Fruit fly (Drosophila melanogaster) whole organism, pupa: ENCODE data around the gene Tsp.

ENCODE experiments used
- CG13204 ChIP-seq: fragments of 200-800 bp; sonication (Bioruptor generic); optimal IDR thresholded peaks from 2 replicates; lab custom pipeline; 2018; ENCODE audit warnings: missing biosample characterization, mild to moderate bottlenecking, missing genetic modification characterization, moderate library complexity
- CG32121 ChIP-seq: fragments of 200-800 bp; sonication (Bioruptor generic); IDR thresholded peaks from 2 replicates; pipeline ENCODE4 v1.3.6; 2022; ENCODE audit warnings: missing biosample characterization, missing genetic modification characterization
- Ets98B ChIP-seq: fragments of 200-800 bp; sonication (Bioruptor generic); IDR thresholded peaks from 2 replicates; pipeline ENCODE4 v1.3.6; 2022; ENCODE audit warnings: missing biosample characterization, missing genetic modification characterization
- Pif1B ChIP-seq: fragments of 200-800 bp; sonication (Bioruptor generic); optimal IDR thresholded peaks from 3 replicates; lab custom pipeline; 2016; ENCODE audit warnings: missing biosample characterization, missing genetic modification characterization
- rn ChIP-seq: fragments of 200-800 bp; sonication (Bioruptor generic); IDR thresholded peaks from 2 replicates; pipeline ENCODE4 v1.3.6; 2022; ENCODE audit warnings: missing biosample characterization, missing genetic modification characterization

- TF ChIP-seq CG13204 (GFP tag; lab: Kevin White, UChicago) (peak; percentile 16), Pif1B (GFP tag; lab: Kevin White, UChicago) (peak; percentile 39), CG32121 (GFP tag; lab: Robert Waterston, UW) (no peak), rn (GFP tag; lab: Robert Waterston, UW) (no peak), Ets98B (GFP tag; lab: Robert Waterston, UW) (no peak)
Observed at dm6 chr2L:6701409-6702199, 7.3 kb downstream of the Tsp start.
